Fruit fly (Drosophila melanogaster): ENCODE results near the gene mRpL11.

mRpL11 gene

dm6 chr3R:14511123-14511908, at the start of gene mRpL11, which contains the start of gene HtrA2 (continued):
- TF ChIP-seq dysf (GFP tag; IDR thresholded peaks at IDR 0.05): peak; percentile 44; the same call in 1 of the 3 replicates
- no peak for TF ChIP-seq z (GFP tag; IDR thresholded peaks at IDR 0.05)
- TF ChIP-seq HLH3B (GFP tag; IDR thresholded peaks at IDR 0.05): peak; percentile 23; the same call in 1 of the 2 replicates
- peak; percentile 5; the same call in 1 of the 2 replicates for TF ChIP-seq CG10959 (GFP tag; IDR thresholded peaks at IDR 0.05)
- TF ChIP-seq ase (GFP tag; IDR thresholded peaks at IDR 0.05): 0 out of 3 replicates have a peak, but pooled peaks have one; percentile 10
- TF ChIP-seq dati (GFP tag; IDR thresholded peaks at IDR 0.05): no peak
- TF ChIP-seq Drgx (GFP tag; IDR thresholded peaks at IDR 0.05): no peak
- TF ChIP-seq B-H1 (GFP tag; IDR thresholded peaks at IDR 0.05): no peak
- peak; percentile 57 for TF ChIP-seq slou (GFP tag; optimal IDR thresholded peaks at IDR 0.05)
- peak; percentile 76 for TF ChIP-seq CG30403 (GFP tag; optimal IDR thresholded peaks at IDR 0.05)
- TF ChIP-seq kni (GFP tag; optimal IDR thresholded peaks at IDR 0.05): no peak
- TF ChIP-seq zfh1 (GFP tag; IDR thresholded peaks at IDR 0.05): peak; percentile 54; the same call in 1 of the 3 replicates
- TF ChIP-seq CG8944 (GFP tag; optimal IDR thresholded peaks at IDR 0.05): peak; percentile 46
- no peak for TF ChIP-seq bigmax (GFP tag; optimal IDR thresholded peaks at IDR 0.05)
- TF ChIP-seq CG8359 (GFP tag; optimal IDR thresholded peaks at IDR 0.05; ENCODE audit: borderline replicate concordance): no peak
- peak in 1 of 2 experiments; percentile 39 for TF ChIP-seq bsh (GFP tag; optimal IDR thresholded peaks at IDR 0.05)
- peak; percentile 57 for TF ChIP-seq CG13287 (GFP tag; IDR thresholded peaks at IDR 0.05; ENCODE audit: partially characterized antibody)
- peak; percentile 54 for TF ChIP-seq Ssrp (tag; optimal IDR thresholded peaks at IDR 0.05)
- TF ChIP-seq CG1832 (GFP tag; optimal IDR thresholded peaks at IDR 0.05): no peak
- peak; percentile 85 for TF ChIP-seq CG2120 (GFP tag; optimal IDR thresholded peaks at IDR 0.05)
- peak; percentile 34 for TF ChIP-seq CG1792 (GFP tag; optimal IDR thresholded peaks at IDR 0.05)
- no peak for TF ChIP-seq pros (GFP tag; optimal IDR thresholded peaks at IDR 0.05)
- peak; percentile 18 for TF ChIP-seq tio (GFP tag; optimal IDR thresholded peaks at IDR 0.05)
- TF ChIP-seq CG8765 (GFP tag; IDR thresholded peaks at IDR 0.05): 0 out of 2 replicates have a peak, but pooled peaks have one; percentile 17
- TF ChIP-seq Mes4 (GFP tag; optimal IDR thresholded peaks at IDR 0.05): peak; percentile 62
- peak; percentile 71 for TF ChIP-seq gro (GFP tag; optimal IDR thresholded peaks at IDR 0.05)
- peak; percentile 1 for TF ChIP-seq CG8281 (tag; optimal IDR thresholded peaks at IDR 0.05)
- no peak for TF ChIP-seq pan (optimal IDR thresholded peaks at IDR 0.05)
- peak in 1 of 2 experiments; percentile 30 for TF ChIP-seq pan (GFP tag; optimal IDR thresholded peaks at IDR 0.05 in 1 of 2, IDR thresholded peaks at IDR 0.05 in 1 of 2)
- TF ChIP-seq Dll (GFP tag; IDR thresholded peaks at IDR 0.05; ENCODE audit: partially characterized antibody): peak; percentile 56; the same call in 2 of the 4 replicates
- TF ChIP-seq klu (GFP tag; IDR thresholded peaks at IDR 0.05): peak; percentile 21; the same call in 1 of the 2 replicates
- no peak for TF ChIP-seq grau (tag; optimal IDR thresholded peaks at IDR 0.05)
- TF ChIP-seq gt (GFP tag; IDR thresholded peaks at IDR 0.05): no peak
- no peak for TF ChIP-seq ash1 (GFP tag; optimal IDR thresholded peaks at IDR 0.05)
- no peak for TF ChIP-seq sqz (GFP tag; optimal IDR thresholded peaks at IDR 0.05)
- no peak for TF ChIP-seq CG7271 (tag; optimal IDR thresholded peaks at IDR 0.05)
- no peak for TF ChIP-seq CG2678 (tag; optimal IDR thresholded peaks at IDR 0.05)
- no peak for TF ChIP-seq dan (GFP tag; IDR thresholded peaks at IDR 0.05)
- peak; percentile 58 for TF ChIP-seq CG34376 (GFP tag; optimal IDR thresholded peaks at IDR 0.05)
- TF ChIP-seq CG31388 (GFP tag; optimal IDR thresholded peaks at IDR 0.05): no peak
- TF ChIP-seq HLH4C (GFP tag; IDR thresholded peaks at IDR 0.05; ENCODE audit: partially characterized antibody): peak; percentile 46; the same call in 2 of the 3 replicates
- peak; percentile 56 for TF ChIP-seq tx (GFP tag; optimal IDR thresholded peaks at IDR 0.05)
- TF ChIP-seq CG17802 (tag; optimal IDR thresholded peaks at IDR 0.05): no peak
- no peak for TF ChIP-seq Dbx (GFP tag; IDR thresholded peaks at IDR 0.05)
- TF ChIP-seq Hr51 (GFP tag; optimal IDR thresholded peaks at IDR 0.05): peak in 1 of 2 experiments; percentile 79
- TF ChIP-seq bcd (GFP tag; optimal IDR thresholded peaks at IDR 0.05): peak; percentile 59
- peak; percentile 52 for TF ChIP-seq CG15696 (tag; optimal IDR thresholded peaks at IDR 0.05)
- no peak for TF ChIP-seq CG11398 (GFP tag; optimal IDR thresholded peaks at IDR 0.05)
- TF ChIP-seq CG33213 (GFP tag; optimal IDR thresholded peaks at IDR 0.05): peak; percentile 18

Measured in whole organism, embryonic.